Fruit fly (Drosophila melanogaster) whole organism, prepupa: ENCODE data around the gene CG3386.

Source experiments
- Blimp-1 ChIP-seq: fragments of 200-800 bp; sonication (Bioruptor generic); optimal IDR thresholded peaks from 3 replicates; lab custom pipeline; 2017; ENCODE audit warnings: missing biosample characterization, missing genetic modification characterization, mild to moderate bottlenecking, moderate library complexity, missing genetic modification reagents
- CG10631 ChIP-seq: fragments of 200-800 bp; sonication (Bioruptor generic); optimal IDR thresholded peaks from 2 replicates; lab custom pipeline; 2016; ENCODE audit warnings: missing biosample characterization, missing genetic modification characterization
- CG10669 ChIP-seq: fragments of 200-800 bp; sonication (Bioruptor generic); optimal IDR thresholded peaks from 3 replicates; lab custom pipeline; 2018; ENCODE audit warnings: missing biosample characterization, mild to moderate bottlenecking, missing genetic modification characterization, moderate library complexity
- CG11294 ChIP-seq: fragments of 200-800 bp; sonication (Bioruptor generic); IDR thresholded peaks from 2 replicates; pipeline ENCODE4 v1.3.6; 2022; ENCODE audit warnings: missing biosample characterization, missing genetic modification characterization
- CG11762 ChIP-seq: fragments of 200-800 bp; sonication (Bioruptor generic); optimal IDR thresholded peaks from 3 replicates; lab custom pipeline; 2016; ENCODE audit warnings: missing biosample characterization, missing genetic modification characterization; ENCODE audit not compliant: insufficient read depth
- CG11902 ChIP-seq: fragments of 200-800 bp; sonication (Bioruptor generic); optimal IDR thresholded peaks from 3 replicates; lab custom pipeline; 2016; ENCODE audit warnings: missing biosample characterization, missing genetic modification characterization
- CG1621 ChIP-seq: fragments of 200-800 bp; sonication (Bioruptor generic); optimal IDR thresholded peaks from 3 replicates; lab custom pipeline; 2018; ENCODE audit warnings: missing biosample characterization, mild to moderate bottlenecking, missing genetic modification characterization
- CG16779 ChIP-seq: fragments of 200-800 bp; sonication (Bioruptor generic); optimal IDR thresholded peaks from 3 replicates; lab custom pipeline; 2017; ENCODE audit warnings: missing biosample characterization, mild to moderate bottlenecking, missing genetic modification characterization
- CG3032 ChIP-seq: fragments of 200-800 bp; optimal IDR thresholded peaks from 2 replicates; lab custom pipeline; 2019; ENCODE audit warnings: missing biosample characterization, mild to moderate bottlenecking, missing genetic modification characterization, moderate library complexity
- CG31627 ChIP-seq: fragments of 200-800 bp; sonication (Bioruptor generic); optimal IDR thresholded peaks from 3 replicates; lab custom pipeline; 2016; ENCODE audit warnings: missing biosample characterization, missing genetic modification characterization
- CG34406 ChIP-seq: fragments of 200-800 bp; sonication (Bioruptor generic); optimal IDR thresholded peaks from 3 replicates; lab custom pipeline; 2016; ENCODE audit warnings: missing biosample characterization, missing genetic modification characterization
- CG3919 ChIP-seq: fragments of 200-800 bp; sonication (Bioruptor generic); optimal IDR thresholded peaks from 3 replicates; lab custom pipeline; 2016; ENCODE audit warnings: missing biosample characterization, missing genetic modification characterization
- CG4318 ChIP-seq: fragments of 200-800 bp; sonication (Bioruptor generic); optimal IDR thresholded peaks from 3 replicates; lab custom pipeline; 2017; ENCODE audit warnings: missing biosample characterization, mild to moderate bottlenecking, missing genetic modification characterization
- CG6163 ChIP-seq: fragments of 200-800 bp; sonication (Bioruptor generic); IDR thresholded peaks from 3 replicates; pipeline ENCODE4 v1.3.6; 2022; ENCODE audit warnings: missing biosample characterization, missing genetic modification characterization
- CG6792 ChIP-seq: fragments of 200-800 bp; sonication (Bioruptor generic); optimal IDR thresholded peaks from 3 replicates; lab custom pipeline; 2016; ENCODE audit warnings: missing biosample characterization, missing genetic modification characterization
- CG6808 ChIP-seq: fragments of 200-800 bp; sonication (Bioruptor generic); optimal IDR thresholded peaks from 3 replicates; lab custom pipeline; 2017; ENCODE audit warnings: missing biosample characterization, missing genetic modification characterization, mild to moderate bottlenecking, moderate library complexity, missing genetic modification reagents
- CG6854 ChIP-seq: fragments of 200-800 bp; sonication (Bioruptor generic); optimal IDR thresholded peaks from 2 replicates; lab custom pipeline; 2017; ENCODE audit warnings: missing biosample characterization, mild to moderate bottlenecking, missing genetic modification characterization
- CG7368 ChIP-seq: fragments of 200-800 bp; sonication (Bioruptor generic); optimal IDR thresholded peaks from 3 replicates; lab custom pipeline; 2016; ENCODE audit warnings: missing biosample characterization, missing genetic modification characterization
- CG8319 ChIP-seq: fragments of 200-800 bp; sonication (Bioruptor generic); optimal IDR thresholded peaks from 3 replicates; lab custom pipeline; 2016; ENCODE audit warnings: missing biosample characterization, missing genetic modification characterization
- CG8632 ChIP-seq: fragments of 200-800 bp; sonication (Bioruptor generic); optimal IDR thresholded peaks from 3 replicates; lab custom pipeline; 2016; ENCODE audit warnings: missing biosample characterization, missing genetic modification characterization
- CG9139 ChIP-seq: fragments of 200-800 bp; sonication (Bioruptor generic); optimal IDR thresholded peaks from 3 replicates; lab custom pipeline; 2017; ENCODE audit warnings: missing biosample characterization, mild to moderate bottlenecking, missing genetic modification characterization
- Eip75B ChIP-seq: fragments of 200-800 bp; sonication (Bioruptor generic); optimal IDR thresholded peaks from 3 replicates; lab custom pipeline; 2016; ENCODE audit warnings: missing biosample characterization, missing genetic modification characterization
- Eip78C ChIP-seq: fragments of 200-800 bp; sonication (Bioruptor generic); peaks from one replicate; lab custom pipeline; 2016; ENCODE audit warnings: missing biosample characterization, missing genetic modification characterization
- Eip93F ChIP-seq: fragments of 200-800 bp; sonication (Bioruptor generic); optimal IDR thresholded peaks from 2 replicates; lab custom pipeline; 2016; ENCODE audit warnings: missing biosample characterization, mild to moderate bottlenecking, missing genetic modification characterization
- Ets21C ChIP-seq: fragments of 200-800 bp; sonication (Bioruptor generic); optimal IDR thresholded peaks from 3 replicates; lab custom pipeline; 2016; ENCODE audit warnings: missing biosample characterization, missing genetic modification characterization
- Ets96B ChIP-seq: fragments of 200-800 bp; optimal IDR thresholded peaks from 2 replicates; lab custom pipeline; 2019; ENCODE audit warnings: missing biosample characterization, mild to moderate bottlenecking, missing genetic modification characterization, moderate library complexity
- Hr38 ChIP-seq: sonication (Bioruptor generic); optimal IDR thresholded peaks from 2 replicates; lab custom pipeline; 2016; ENCODE audit warnings: missing biosample characterization, missing genetic modification characterization
- Hr39 ChIP-seq: fragments of 200-800 bp; sonication (Bioruptor generic); optimal IDR thresholded peaks from 2 replicates; lab custom pipeline; 2016; ENCODE audit warnings: missing biosample characterization, missing genetic modification characterization
- Hr4 ChIP-seq: fragments of 200-800 bp; sonication (Bioruptor generic); optimal IDR thresholded peaks from 3 replicates; lab custom pipeline; 2016; ENCODE audit warnings: missing biosample characterization, missing genetic modification characterization
- Met ChIP-seq: fragments of 200-800 bp; sonication (Bioruptor generic); optimal IDR thresholded peaks from 3 replicates; lab custom pipeline; 2016; ENCODE audit warnings: missing biosample characterization, missing genetic modification characterization
- OdsH ChIP-seq: fragments of 200-800 bp; sonication (Bioruptor generic); optimal IDR thresholded peaks from 3 replicates; lab custom pipeline; 2016; ENCODE audit warnings: missing biosample characterization, missing genetic modification characterization
- Smox ChIP-seq: fragments of 200-800 bp; sonication (Bioruptor generic); optimal IDR thresholded peaks from 3 replicates; lab custom pipeline; 2016; ENCODE audit warnings: missing biosample characterization, missing genetic modification characterization
- Sox102F ChIP-seq: fragments of 200-800 bp; sonication (Bioruptor generic); optimal IDR thresholded peaks from 2 replicates; lab custom pipeline; 2016; ENCODE audit warnings: missing biosample characterization, mild to moderate bottlenecking, missing genetic modification characterization
- Sox14 ChIP-seq: fragments of 200-800 bp; sonication (Bioruptor generic); optimal IDR thresholded peaks from 3 replicates; lab custom pipeline; 2016; ENCODE audit warnings: missing biosample characterization, missing genetic modification characterization
- Sox15 ChIP-seq: fragments of 200-800 bp; sonication (Bioruptor generic); optimal IDR thresholded peaks from 3 replicates; lab custom pipeline; 2016; ENCODE audit warnings: missing biosample characterization, missing genetic modification characterization
- achi ChIP-seq: fragments of 200-800 bp; sonication (Bioruptor generic); optimal IDR thresholded peaks from 3 replicates; lab custom pipeline; 2016; ENCODE audit warnings: missing biosample characterization, missing genetic modification characterization
- acj6 ChIP-seq: fragments of 200-800 bp; sonication (Bioruptor generic); optimal IDR thresholded peaks from 3 replicates; lab custom pipeline; 2016; ENCODE audit warnings: missing biosample characterization, missing genetic modification characterization
- cyc ChIP-seq: fragments of 200-800 bp; sonication (Bioruptor generic); optimal IDR thresholded peaks from 3 replicates; lab custom pipeline; 2016; ENCODE audit warnings: missing biosample characterization, missing genetic modification characterization
- dsx ChIP-seq: fragments of 200-800 bp; optimal IDR thresholded peaks from 3 replicates; lab custom pipeline; 2019; ENCODE audit warnings: missing biosample characterization, mild to moderate bottlenecking, missing genetic modification characterization, moderate library complexity; ENCODE audit not compliant: poor library complexity, severe bottlenecking
- eg ChIP-seq: fragments of 200-800 bp; sonication (Bioruptor generic); IDR thresholded peaks from 3 replicates; pipeline ENCODE4 v1.3.6; 2022; ENCODE audit warnings: missing biosample characterization, missing genetic modification characterization
- esn ChIP-seq: fragments of 200-800 bp; sonication (Bioruptor generic); optimal IDR thresholded peaks from 2 replicates; lab custom pipeline; 2016; ENCODE audit warnings: missing biosample characterization, mild to moderate bottlenecking, missing genetic modification characterization, moderate library complexity
- fkh ChIP-seq: fragments of 200-800 bp; sonication (Bioruptor generic); optimal IDR thresholded peaks from 3 replicates; lab custom pipeline; 2017; ENCODE audit warnings: missing biosample characterization, mild to moderate bottlenecking, missing genetic modification characterization, moderate library complexity
- lz ChIP-seq: fragments of 200-800 bp; sonication (Bioruptor generic); optimal IDR thresholded peaks from 3 replicates; lab custom pipeline; 2016; ENCODE audit warnings: missing biosample characterization, missing genetic modification characterization
- net ChIP-seq: fragments of 200-800 bp; sonication (Bioruptor generic); optimal IDR thresholded peaks from 3 replicates; lab custom pipeline; 2016; ENCODE audit warnings: missing biosample characterization, missing genetic modification characterization
- pdm3 ChIP-seq: fragments of 200-800 bp; sonication (Bioruptor generic); optimal IDR thresholded peaks from 3 replicates; lab custom pipeline; 2016; ENCODE audit warnings: missing biosample characterization, missing genetic modification characterization
- salr ChIP-seq, 2 experiments: fragments of 200-800 bp; sonication (Bioruptor generic); optimal IDR thresholded peaks; 3 replicates each; lab custom pipeline; 2016 to 2018; ENCODE audit warnings: missing biosample characterization in 2 of 2, missing genetic modification characterization in 2 of 2, mild to moderate bottlenecking in 1 of 2
- spab ChIP-seq: fragments of 200-800 bp; sonication (Bioruptor generic); optimal IDR thresholded peaks from 2 replicates; lab custom pipeline; 2017; ENCODE audit warnings: missing biosample characterization, mild to moderate bottlenecking, missing genetic modification characterization, missing genetic modification reagents
- ss ChIP-seq, 2 experiments: fragments of 200-800 bp; sonication (Bioruptor generic); optimal IDR thresholded peaks; 2 replicates in 1 of 2; 3 replicates in 1 of 2; lab custom pipeline; 2017 to 2018; ENCODE audit warnings: mild to moderate bottlenecking in 2 of 2, missing biosample characterization in 2 of 2, missing genetic modification characterization in 2 of 2, moderate library complexity in 1 of 2
- svp ChIP-seq: fragments of 200-800 bp; sonication (Bioruptor generic); peaks from one replicate; lab custom pipeline; 2016; ENCODE audit warnings: missing biosample characterization, missing genetic modification characterization
- topi ChIP-seq: fragments of 200-800 bp; sonication (Bioruptor generic); optimal IDR thresholded peaks from 3 replicates; lab custom pipeline; 2016; ENCODE audit warnings: missing biosample characterization, missing genetic modification characterization
- vri ChIP-seq: fragments of 200-800 bp; sonication (Bioruptor generic); optimal IDR thresholded peaks from 3 replicates; lab custom pipeline; 2016; ENCODE audit warnings: missing biosample characterization, mild to moderate bottlenecking, missing genetic modification characterization

CG3386 gene

dm6 chr3L:727874-728273 is 45.6 kb upstream of the CG3386 start:
- TF ChIP-seq lz (peak; percentile 91), CG6792 (GFP tag; lab: Kevin White, UChicago) (peak; percentile 78), CG10669 (peak; percentile 53), CG11294 (no peak), Eip75B (GFP tag; lab: Kevin White, UChicago) (peak; percentile 68), Smox (GFP tag; lab: Kevin White, UChicago) (peak; percentile 86), Sox14 (peak; percentile 79), CG34406 (peak; percentile 64), dsx (GFP tag; lab: Kevin White, UChicago) (peak; percentile 30), CG16779 (tag; lab: Kevin White, UChicago) (no peak), CG6854 (peak; percentile 76), CG4318 (GFP tag; lab: Kevin White, UChicago) (no peak), CG1621 (tag; lab: Kevin White, UChicago) (peak; percentile 32), Eip78C (GFP tag; lab: Kevin White, UChicago) (peak; percentile 82), OdsH (GFP tag; lab: Kevin White, UChicago) (peak; percentile 57), CG3032 (peak; percentile 39), CG9139 (no peak), Hr39 (GFP tag; lab: Kevin White, UChicago) (peak; percentile 91), Ets96B (tag; lab: Kevin White, UChicago) (peak; percentile 26), CG11902 (peak; percentile 43), Blimp-1 (GFP tag; lab: Kevin White, UChicago) (peak; percentile 54), Met (GFP tag; lab: Kevin White, UChicago) (peak; percentile 92), pdm3 (GFP tag; lab: Kevin White, UChicago) (peak; percentile 75), CG8632 (peak; percentile 31), Hr38 (GFP tag; lab: Kevin White, UChicago) (no peak), Ets21C (GFP tag; lab: Kevin White, UChicago) (peak; percentile 84), net (GFP tag; lab: Kevin White, UChicago) (peak; percentile 49), CG6808 (GFP tag; lab: Kevin White, UChicago) (no peak), Hr4 (no peak), acj6 (GFP tag; lab: Kevin White, UChicago) (peak; percentile 71), CG11762 (GFP tag; lab: Kevin White, UChicago) (peak; percentile 26), eg (no peak), Sox15 (peak; percentile 42), Sox102F (GFP tag; lab: Kevin White, UChicago) (peak; percentile 90), cyc (GFP tag; lab: Kevin White, UChicago) (peak; percentile 91), achi (GFP tag; lab: Kevin White, UChicago) (peak; percentile 62), CG10631 (GFP tag; lab: Kevin White, UChicago) (peak; percentile 51), vri (GFP tag; lab: Kevin White, UChicago) (peak; percentile 92), esn (GFP tag; lab: Kevin White, UChicago) (peak; percentile 90), CG8319 (GFP tag; lab: Kevin White, UChicago) (peak; percentile 29), ss (GFP tag; optimal IDR thresholded peaks at IDR 0.05; lab: Kevin White, UChicago) (no peak), spab (GFP tag; lab: Kevin White, UChicago) (peak; percentile 20), CG3919 (GFP tag; lab: Kevin White, UChicago) (peak; percentile 77), CG6163 (GFP tag; lab: Robert Waterston, UW) (peak; percentile 66; the same call in 2 of the 3 replicates), fkh (GFP tag; lab: Kevin White, UChicago) (no peak), Eip93F (GFP tag; lab: Kevin White, UChicago) (peak; percentile 83), CG7368 (peak; percentile 53), svp (GFP tag; lab: Kevin White, UChicago) (peak; percentile 94), topi (GFP tag; lab: Kevin White, UChicago) (peak; percentile 89), salr (GFP tag; optimal IDR thresholded peaks at IDR 0.05; lab: Kevin White, UChicago) (no peak), CG31627 (GFP tag; lab: Kevin White, UChicago) (peak; percentile 89)
